Worm (Caenorhabditis elegans) whole organism, L2 larva: ENCODE measurements around the gene nhr-213.

Source experiments
- C34F6.9 ChIP-seq: fragments of 150-350 bp; optimal IDR thresholded peaks from 2 replicates; lab custom pipeline; 2014; ENCODE audit warnings: missing biosample characterization, missing genetic modification characterization
- F13H6.1 ChIP-seq: sonication (generic microtip); optimal IDR thresholded peaks from 2 replicates; lab custom pipeline; 2016; ENCODE audit warnings: missing genetic modification characterization, missing compliant biosample characterization
- R02D3.7 ChIP-seq: fragments of 150-350 bp; optimal IDR thresholded peaks from 2 replicates; lab custom pipeline; 2014; ENCODE audit warnings: missing biosample characterization, missing genetic modification characterization
- Y55F3AM.14 ChIP-seq: fragments of 200-800 bp; sonication (Bioruptor generic); optimal IDR thresholded peaks from 2 replicates; lab custom pipeline; 2018; ENCODE audit warnings: mild to moderate bottlenecking, missing genetic modification characterization, missing compliant biosample characterization
- ZK546.5 ChIP-seq: sonication (generic microtip); optimal IDR thresholded peaks from 2 replicates; lab custom pipeline; 2017; ENCODE audit warnings: missing biosample characterization, missing genetic modification characterization
- alr-1 ChIP-seq: fragments of 150-350 bp; optimal IDR thresholded peaks from 2 replicates; lab custom pipeline; 2014; ENCODE audit warnings: missing biosample characterization, missing genetic modification characterization
- aly-2 ChIP-seq: fragments of 150-350 bp; optimal IDR thresholded peaks from 2 replicates; lab custom pipeline; 2014; ENCODE audit warnings: missing biosample characterization, missing genetic modification characterization
- ama-1 ChIP-seq: fragments of 150-350 bp; optimal IDR thresholded peaks from 2 replicates; lab custom pipeline; 2018; ENCODE audit warnings: inconsistent platforms
- blmp-1 ChIP-seq: sonication (generic microtip); optimal IDR thresholded peaks from 2 replicates; lab custom pipeline; 2017; ENCODE audit warnings: missing genetic modification characterization, mild to moderate bottlenecking, missing compliant biosample characterization, antibody characterized with exemption, moderate library complexity; ENCODE audit not compliant: insufficient read depth
- ceh-16 ChIP-seq: fragments of 150-350 bp; optimal IDR thresholded peaks from 2 replicates; lab custom pipeline; 2014; ENCODE audit warnings: missing biosample characterization, missing genetic modification characterization
- ceh-82 ChIP-seq: fragments of 150-350 bp; optimal IDR thresholded peaks from 2 replicates; lab custom pipeline; 2014; ENCODE audit warnings: missing biosample characterization, missing genetic modification characterization
- crh-2 ChIP-seq: sonication (generic microtip); optimal IDR thresholded peaks from 2 replicates; lab custom pipeline; 2017; ENCODE audit warnings: missing biosample characterization, missing genetic modification characterization
- dmd-4 ChIP-seq: sonication (generic microtip); optimal IDR thresholded peaks from 2 replicates; lab custom pipeline; 2017; ENCODE audit warnings: missing biosample characterization, missing genetic modification characterization
- egl-27 ChIP-seq: sonication (generic microtip); optimal IDR thresholded peaks from 3 replicates; lab custom pipeline; 2017; ENCODE audit warnings: missing biosample characterization, missing genetic modification reagents, missing genetic modification characterization
- elt-1 ChIP-seq: fragments of 150-350 bp; optimal IDR thresholded peaks from 2 replicates; lab custom pipeline; 2014; ENCODE audit warnings: missing biosample characterization, missing genetic modification characterization
- elt-3 ChIP-seq: sonication (generic microtip); optimal IDR thresholded peaks from 2 replicates; lab custom pipeline; 2017; ENCODE audit warnings: missing biosample characterization, missing genetic modification characterization
- fos-1 ChIP-seq: fragments of 150-350 bp; optimal IDR thresholded peaks from 2 replicates; lab custom pipeline; 2014; ENCODE audit warnings: missing biosample characterization, missing genetic modification characterization
- gmeb-1 ChIP-seq: fragments of 150-350 bp; optimal IDR thresholded peaks from 2 replicates; lab custom pipeline; 2014; ENCODE audit warnings: missing biosample characterization, missing genetic modification characterization
- lin-11 ChIP-seq: fragments of 150-350 bp; sonication (generic microtip); optimal IDR thresholded peaks from 2 replicates; lab custom pipeline; 2014; ENCODE audit warnings: missing biosample characterization, missing genetic modification characterization, inconsistent platforms, mixed read lengths
- lin-13 ChIP-seq: fragments of 150-350 bp; optimal IDR thresholded peaks from 2 replicates; lab custom pipeline; 2014; ENCODE audit warnings: missing biosample characterization, missing genetic modification reagents, missing genetic modification characterization
- lin-39 ChIP-seq: fragments of 150-350 bp; optimal IDR thresholded peaks from 2 replicates; lab custom pipeline; 2014; ENCODE audit warnings: missing biosample characterization, missing genetic modification reagents, missing genetic modification characterization
- lsy-2 ChIP-seq, 2 experiments: fragments of 150-350 bp in 1 of 2; sonication (generic microtip) in 1 of 2; optimal IDR thresholded peaks; 2 replicates each; lab custom pipeline; 2014 to 2017; ENCODE audit warnings: missing biosample characterization in 2 of 2, missing genetic modification characterization in 2 of 2
- mbf-1 ChIP-seq: sonication (generic microtip); optimal IDR thresholded peaks from 2 replicates; lab custom pipeline; 2017; ENCODE audit warnings: missing biosample characterization, missing genetic modification characterization
- mdl-1 ChIP-seq, 2 experiments: fragments of 150-350 bp in 1 of 2; sonication (generic microtip) in 1 of 2; optimal IDR thresholded peaks; 2 replicates each; lab custom pipeline; 2017; ENCODE audit warnings: missing biosample characterization in 2 of 2, missing genetic modification characterization in 2 of 2
- nhr-10 ChIP-seq: sonication (generic microtip); optimal IDR thresholded peaks from 2 replicates; lab custom pipeline; 2017; ENCODE audit warnings: missing biosample characterization, missing genetic modification characterization
- nhr-11 ChIP-seq: fragments of 150-350 bp; optimal IDR thresholded peaks from 2 replicates; lab custom pipeline; 2014; ENCODE audit warnings: missing biosample characterization, missing genetic modification characterization
- nhr-12 ChIP-seq: fragments of 150-350 bp; optimal IDR thresholded peaks from 2 replicates; lab custom pipeline; 2014; ENCODE audit warnings: missing biosample characterization, missing genetic modification characterization
- nhr-129 ChIP-seq: fragments of 150-350 bp; optimal IDR thresholded peaks from 2 replicates; lab custom pipeline; 2014; ENCODE audit warnings: missing biosample characterization, missing genetic modification characterization
- nhr-21 ChIP-seq: fragments of 150-350 bp; optimal IDR thresholded peaks from 2 replicates; lab custom pipeline; 2014; ENCODE audit warnings: missing biosample characterization, missing genetic modification characterization
- nhr-23 ChIP-seq: fragments of 150-350 bp; optimal IDR thresholded peaks from 2 replicates; lab custom pipeline; 2014; ENCODE audit warnings: missing biosample characterization, missing genetic modification reagents, missing genetic modification characterization
- nhr-237 ChIP-seq: fragments of 150-350 bp; optimal IDR thresholded peaks from 2 replicates; lab custom pipeline; 2014; ENCODE audit warnings: missing biosample characterization, missing genetic modification characterization
- nhr-25 ChIP-seq: fragments of 150-350 bp; sonication (generic microtip); optimal IDR thresholded peaks from 3 replicates; lab custom pipeline; 2014; ENCODE audit warnings: missing biosample characterization, missing genetic modification characterization
- nhr-6 ChIP-seq: fragments of 150-350 bp; optimal IDR thresholded peaks from 2 replicates; lab custom pipeline; 2014; ENCODE audit warnings: missing biosample characterization, missing genetic modification characterization
- nhr-77 ChIP-seq: fragments of 150-350 bp; optimal IDR thresholded peaks from 2 replicates; lab custom pipeline; 2014; ENCODE audit warnings: missing biosample characterization, missing genetic modification characterization
- peb-1 ChIP-seq: fragments of 150-350 bp; optimal IDR thresholded peaks from 2 replicates; lab custom pipeline; 2014; ENCODE audit warnings: missing biosample characterization, missing genetic modification characterization
- sem-4 ChIP-seq: fragments of 150-350 bp; optimal IDR thresholded peaks from 2 replicates; lab custom pipeline; 2014; ENCODE audit warnings: missing biosample characterization, missing genetic modification reagents, missing genetic modification characterization
- skn-1 ChIP-seq: sonication (generic microtip); optimal IDR thresholded peaks from 2 replicates; lab custom pipeline; 2017; ENCODE audit warnings: missing biosample characterization, missing genetic modification characterization
- sma-3 ChIP-seq: sonication (generic microtip); optimal IDR thresholded peaks from 2 replicates; lab custom pipeline; 2016; ENCODE audit warnings: missing genetic modification reagents, missing genetic modification characterization, missing compliant biosample characterization
- sma-9 ChIP-seq, 2 experiments: fragments of 150-350 bp in 1 of 2; sonication (generic microtip) in 1 of 2; optimal IDR thresholded peaks; 2 replicates each; lab custom pipeline; 2014 to 2016; ENCODE audit warnings: missing genetic modification characterization in 2 of 2, mild to moderate bottlenecking in 1 of 2, missing biosample characterization in 1 of 2, missing compliant biosample characterization in 1 of 2, missing genetic modification reagents in 1 of 2, moderate library complexity in 1 of 2
- snpc-4 ChIP-seq: fragments of 150-350 bp; optimal IDR thresholded peaks from 2 replicates; lab custom pipeline; 2014; ENCODE audit warnings: missing biosample characterization, missing genetic modification characterization
- unc-39 ChIP-seq: fragments of 150-350 bp; optimal IDR thresholded peaks from 2 replicates; lab custom pipeline; 2014; ENCODE audit warnings: missing biosample characterization, missing genetic modification characterization
- unc-55 ChIP-seq: fragments of 150-350 bp; sonication (generic microtip); optimal IDR thresholded peaks from 3 replicates; lab custom pipeline; 2014; ENCODE audit warnings: missing biosample characterization, missing genetic modification reagents, missing genetic modification characterization
- unc-62 ChIP-seq: fragments of 150-350 bp; optimal IDR thresholded peaks from 2 replicates; lab custom pipeline; 2014; ENCODE audit warnings: missing biosample characterization, missing genetic modification reagents, missing genetic modification characterization
- zag-1 ChIP-seq: fragments of 150-350 bp; optimal IDR thresholded peaks from 2 replicates; lab custom pipeline; 2014; ENCODE audit warnings: missing biosample characterization, missing genetic modification characterization
- ztf-1 ChIP-seq: fragments of 200-800 bp; sonication (Bioruptor generic); conservative IDR thresholded peaks from 2 replicates; pipeline ENCODE4 v1.3.6; 2022; ENCODE audit warnings: missing genetic modification characterization, missing compliant biosample characterization
- ztf-11 ChIP-seq: sonication (generic microtip); optimal IDR thresholded peaks from 2 replicates; lab custom pipeline; 2017; ENCODE audit warnings: missing biosample characterization, missing genetic modification characterization

The nhr-213 gene

ce11 chrV:15879508-15879907 lies 17.1 kb downstream of the nhr-213 start, which contains the start of gene nhr-84:
Gene nhr-84 (minus strand): TSS chrV:15879608.
- TF ChIP-seq C34F6.9 (tag; lab: Kevin White, UChicago) (no peak), lsy-2 (tag; optimal IDR thresholded peaks at IDR 0.05; lab: Kevin White, UChicago) (no peak), nhr-6 (tag; lab: Kevin White, UChicago) (no peak), snpc-4 (tag; lab: Kevin White, UChicago) (no peak), Y55F3AM.14 (GFP tag; lab: Kevin White, UChicago) (no peak), egl-27 (no peak), ZK546.5 (no peak), crh-2 (tag; lab: Kevin White, UChicago) (no peak), nhr-12 (tag; lab: Kevin White, UChicago) (no peak), blmp-1 (no peak), R02D3.7 (tag; lab: Kevin White, UChicago) (no peak), nhr-77 (tag; lab: Kevin White, UChicago) (no peak)

ce11 chrV:15876308-15876707 lies 20.3 kb downstream of the nhr-213 start, which contains the start of gene nhr-102:
Gene nhr-102 (minus strand): TSS chrV:15876408.
- TF ChIP-seq ceh-82 (tag; lab: Kevin White, UChicago) (no peak), unc-39 (no peak), crh-2 (tag; lab: Kevin White, UChicago) (no peak), mbf-1 (tag; lab: Kevin White, UChicago) (no peak), dmd-4 (tag; lab: Kevin White, UChicago) (no peak), lin-39 (tag; lab: Kevin White, UChicago) (no peak), sma-9 (GFP tag; optimal IDR thresholded peaks at IDR 0.05; lab: Kevin White, UChicago) (no peak), sma-9 (tag; optimal IDR thresholded peaks at IDR 0.05; lab: Kevin White, UChicago) (no peak), nhr-6 (tag; lab: Kevin White, UChicago) (no peak), nhr-23 (tag; lab: Kevin White, UChicago) (no peak), skn-1 (tag; lab: Kevin White, UChicago) (no peak), gmeb-1 (tag; lab: Kevin White, UChicago) (no peak), ztf-11 (no peak), lin-13 (GFP tag; lab: Kevin White, UChicago) (no peak)

- TF ChIP-seq alr-1 (tag; lab: Kevin White, UChicago) (no peak), F13H6.1 (tag; lab: Kevin White, UChicago) (peak; percentile 70), zag-1 (tag; lab: Kevin White, UChicago) (no peak), lin-11 (tag; lab: Kevin White, UChicago) (peak; percentile 80), nhr-23 (tag; lab: Kevin White, UChicago) (no peak), dmd-4 (tag; lab: Kevin White, UChicago) (no peak), R02D3.7 (tag; lab: Kevin White, UChicago) (no peak), snpc-4 (tag; lab: Kevin White, UChicago) (peak; percentile 66), unc-55 (GFP tag; lab: Kevin White, UChicago) (peak; percentile 78), lin-39 (tag; lab: Kevin White, UChicago) (no peak), blmp-1 (peak; percentile 8), ceh-82 (tag; lab: Kevin White, UChicago) (peak; percentile 71), Y55F3AM.14 (GFP tag; lab: Kevin White, UChicago) (peak; percentile 90), nhr-12 (tag; lab: Kevin White, UChicago) (no peak), nhr-25 (tag; lab: Kevin White, UChicago) (no peak), skn-1 (tag; lab: Kevin White, UChicago) (no peak), ceh-16 (no peak), unc-62 (GFP tag; lab: Kevin White, UChicago) (no peak), nhr-6 (tag; lab: Kevin White, UChicago) (peak; percentile 29), lsy-2 (tag; optimal IDR thresholded peaks at IDR 0.05; lab: Kevin White, UChicago) (peak in 1 of 2 experiments; percentile 51), nhr-21 (tag; lab: Kevin White, UChicago) (peak; percentile 73), ztf-11 (no peak), sma-9 (GFP tag; optimal IDR thresholded peaks at IDR 0.05; lab: Kevin White, UChicago) (peak; percentile 85), sma-9 (tag; optimal IDR thresholded peaks at IDR 0.05; lab: Kevin White, UChicago) (no peak), ztf-1 (no peak), fos-1 (tag; lab: Kevin White, UChicago) (peak; percentile 65), nhr-77 (tag; lab: Kevin White, UChicago) (no peak), crh-2 (tag; lab: Kevin White, UChicago) (peak; percentile 62), ama-1 (no peak), nhr-129 (tag; lab: Kevin White, UChicago) (peak; percentile 83), elt-3 (tag; lab: Kevin White, UChicago) (no peak), elt-1 (tag; lab: Kevin White, UChicago) (no peak), peb-1 (tag; lab: Kevin White, UChicago) (no peak), mdl-1 (tag; optimal IDR thresholded peaks at IDR 0.05; lab: Kevin White, UChicago) (no peak), unc-39 (no peak), nhr-10 (tag; lab: Kevin White, UChicago) (no peak), C34F6.9 (tag; lab: Kevin White, UChicago) (peak; percentile 46), sem-4 (tag; lab: Kevin White, UChicago) (no peak), aly-2 (tag; lab: Kevin White, UChicago) (no peak), sma-3 (GFP tag; lab: Kevin White, UChicago) (peak; percentile 39), nhr-11 (tag; lab: Kevin White, UChicago) (no peak), egl-27 (peak; percentile 37), lin-13 (GFP tag; lab: Kevin White, UChicago) (peak; percentile 66), mbf-1 (tag; lab: Kevin White, UChicago) (no peak), ZK546.5 (no peak), nhr-237 (tag; lab: Kevin White, UChicago) (peak; percentile 5)
Measured at ce11 chrV:15873762-15874161, 22.8 kb downstream of the nhr-213 start.
